Worm (Caenorhabditis elegans) whole organism, L1 larva: Measurements from ENCODE around the gene clic-1.

ENCODE experiments used
- aha-1 ChIP-seq: fragments of 150-350 bp; optimal IDR thresholded peaks from 2 replicates; lab custom pipeline; 2014; ENCODE audit warnings: missing biosample characterization, missing genetic modification characterization
- blmp-1 ChIP-seq: fragments of 150-350 bp; optimal IDR thresholded peaks from 2 replicates; lab custom pipeline; 2014; ENCODE audit warnings: missing biosample characterization, missing genetic modification characterization
- dsc-1 ChIP-seq: sonication (generic microtip); optimal IDR thresholded peaks from 2 replicates; lab custom pipeline; 2016; ENCODE audit warnings: mild to moderate bottlenecking, missing genetic modification characterization, missing compliant biosample characterization
- lin-39 ChIP-seq: fragments of 150-350 bp; optimal IDR thresholded peaks from 2 replicates; lab custom pipeline; 2014; ENCODE audit warnings: missing biosample characterization, missing genetic modification reagents, missing genetic modification characterization
- mep-1 ChIP-seq: fragments of 150-350 bp; optimal IDR thresholded peaks from 2 replicates; lab custom pipeline; 2014; ENCODE audit warnings: missing biosample characterization, missing genetic modification characterization
- nhr-237 ChIP-seq: fragments of 150-350 bp; optimal IDR thresholded peaks from 2 replicates; lab custom pipeline; 2014; ENCODE audit warnings: missing biosample characterization, missing genetic modification characterization
- sox-4 ChIP-seq: sonication (generic microtip); optimal IDR thresholded peaks from 2 replicates; lab custom pipeline; 2016; ENCODE audit warnings: missing genetic modification characterization, missing compliant biosample characterization
- tbx-2 ChIP-seq: sonication (generic microtip); optimal IDR thresholded peaks from 2 replicates; lab custom pipeline; 2016; ENCODE audit warnings: missing genetic modification characterization, missing compliant biosample characterization
- unc-130 ChIP-seq: fragments of 150-350 bp; optimal IDR thresholded peaks from 2 replicates; lab custom pipeline; 2017; ENCODE audit warnings: missing biosample characterization, missing genetic modification characterization, inconsistent platforms
- unc-62 ChIP-seq: fragments of 150-350 bp; optimal IDR thresholded peaks from 2 replicates; lab custom pipeline; 2014; ENCODE audit warnings: missing biosample characterization, missing genetic modification reagents, missing genetic modification characterization

- TF ChIP-seq mep-1 (tag; lab: Kevin White, UChicago) = no peak
- no peak for TF ChIP-seq tbx-2 (tag; lab: Kevin White, UChicago)
- TF ChIP-seq unc-130 (tag; lab: Kevin White, UChicago) = no peak
- no peak for TF ChIP-seq blmp-1 (tag; lab: Kevin White, UChicago)
- TF ChIP-seq sox-4 (tag; lab: Kevin White, UChicago) = no peak
- no peak for TF ChIP-seq nhr-237 (tag; lab: Kevin White, UChicago)
- no peak for TF ChIP-seq unc-62 (GFP tag; lab: Kevin White, UChicago)
- no peak for TF ChIP-seq lin-39 (tag; lab: Kevin White, UChicago)
- TF ChIP-seq dsc-1 (tag; lab: Kevin White, UChicago) = no peak
- no peak for TF ChIP-seq aha-1 (tag; lab: Kevin White, UChicago)
Measured at ce11 chrV:7770961-7771360, 36.2 kb upstream of the clic-1 start, which contains the start of gene frpr-3.
